Worm (Caenorhabditis elegans): ENCODE results near the gene trpa-1.

Gene trpa-1

ce11 chrIV:11914837-11915737, 50.8 kb downstream of the trpa-1 start, which contains the start of gene fat-6:
fat-6 (minus strand) TSS chrIV:11915687.
- TF ChIP-seq ets-4 (tag; optimal IDR thresholded peaks at IDR 0.05) (no peak), ceh-19 (GFP tag; optimal IDR thresholded peaks at IDR 0.05) (no peak), ttx-3 (tag; optimal IDR thresholded peaks at IDR 0.05) (no peak), C08G9.2 (tag; optimal IDR thresholded peaks at IDR 0.05) (no peak), elt-2 (tag; optimal IDR thresholded peaks at IDR 0.05) (peak; percentile 31)

DNA sequence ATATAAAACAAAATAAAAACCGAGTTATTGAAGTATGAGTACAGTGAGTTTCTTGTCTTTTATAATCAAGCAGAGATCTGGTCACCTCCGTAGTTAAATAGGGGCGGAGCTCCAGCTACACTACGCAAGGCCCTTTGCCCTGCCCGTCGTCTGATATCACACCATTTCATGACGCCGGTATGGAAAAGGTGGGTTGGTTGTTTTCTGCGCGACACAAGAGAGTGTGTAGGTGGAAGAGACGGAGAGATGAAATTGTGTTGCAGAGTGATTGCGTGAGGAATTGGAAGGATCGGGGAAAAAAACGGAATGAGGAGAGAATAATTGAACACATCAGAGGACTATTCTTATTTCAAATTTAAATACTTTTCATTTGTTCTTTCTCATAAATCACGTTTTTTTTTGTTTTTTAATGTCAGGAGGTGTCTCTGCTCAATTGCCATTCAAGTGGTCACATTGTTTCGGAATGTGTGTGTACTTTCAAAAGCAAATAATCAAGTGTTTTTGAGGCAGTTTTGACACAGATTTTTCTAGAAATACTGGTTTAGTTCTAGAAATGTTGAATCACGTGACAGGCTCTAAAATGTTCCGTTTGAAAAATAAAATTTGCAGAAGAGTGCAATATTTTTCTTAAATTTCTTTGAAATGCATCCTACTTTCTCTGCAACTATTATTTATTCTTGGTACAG, 51.6 kb downstream of the trpa-1 start, which contains the start of gene ZK822.9:
TSS of gene ZK822.9 (plus strand) at position 180 of the 686 bp plus-strand sequence.
- TF ChIP-seq hlh-30 (tag; optimal IDR thresholded peaks at IDR 0.05; ENCODE audit: insufficient read depth) (peak; percentile 35), dmd-4 (tag; optimal IDR thresholded peaks at IDR 0.05; ENCODE audit: borderline replicate concordance) (no peak)

DNA sequence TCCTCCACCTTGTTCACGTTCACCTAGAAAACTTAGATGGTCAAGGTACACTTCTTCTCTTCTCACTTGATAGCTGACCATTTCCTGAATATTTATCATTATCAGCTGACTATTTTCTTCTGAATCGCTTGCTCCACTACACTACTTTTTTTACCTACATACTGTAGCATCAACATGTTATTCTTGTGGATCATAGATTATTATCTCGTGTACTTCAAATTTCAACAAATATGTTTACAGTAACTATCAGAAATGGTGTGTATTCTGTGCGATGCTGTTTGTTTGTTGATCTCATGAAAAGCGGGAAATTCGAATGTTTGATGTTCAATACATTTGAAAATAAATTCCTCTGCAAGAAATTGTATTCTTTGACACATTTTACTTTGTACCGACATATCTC, 52.6 kb downstream of the trpa-1 start, which contains the start of gene ZK822.10:
TSS of gene ZK822.10 (plus strand) at position 231 of the 400 bp plus-strand sequence.
- TF ChIP-seq madf-2 (tag; optimal IDR thresholded peaks at IDR 0.05) (no peak), pha-4 (tag; optimal IDR thresholded peaks at IDR 0.05) (no peak), lim-6 (tag; optimal IDR thresholded peaks at IDR 0.05) (no peak), dve-1 (tag; optimal IDR thresholded peaks at IDR 0.05) (no peak), ahr-1 (tag; optimal IDR thresholded peaks at IDR 0.05) (no peak), unc-86 (tag; optimal IDR thresholded peaks at IDR 0.05) (no peak)

DNA sequence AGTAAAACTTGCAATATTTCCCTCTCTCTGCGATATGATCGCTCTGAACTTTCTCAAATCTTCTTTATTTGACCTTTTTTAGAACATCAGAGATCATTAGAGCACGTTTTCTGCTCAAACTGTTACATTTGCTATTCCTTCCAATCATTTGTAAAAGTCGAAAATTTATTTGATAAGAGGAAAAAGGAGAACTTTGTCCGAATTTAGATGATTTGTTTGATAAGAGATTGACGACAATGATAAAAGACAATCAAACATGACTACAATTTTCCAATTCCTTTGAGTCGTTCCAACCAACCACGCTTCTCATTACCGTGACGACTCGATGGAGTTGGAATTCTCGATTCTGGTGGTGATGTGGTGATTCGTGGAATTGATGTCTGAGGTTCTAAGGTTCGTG, 53.6 kb downstream of the trpa-1 start:
- peak; percentile 20 for TF ChIP-seq elt-2 (tag; optimal IDR thresholded peaks at IDR 0.05)
- no peak for TF ChIP-seq ref-2 (tag; optimal IDR thresholded peaks at IDR 0.05)

DNA sequence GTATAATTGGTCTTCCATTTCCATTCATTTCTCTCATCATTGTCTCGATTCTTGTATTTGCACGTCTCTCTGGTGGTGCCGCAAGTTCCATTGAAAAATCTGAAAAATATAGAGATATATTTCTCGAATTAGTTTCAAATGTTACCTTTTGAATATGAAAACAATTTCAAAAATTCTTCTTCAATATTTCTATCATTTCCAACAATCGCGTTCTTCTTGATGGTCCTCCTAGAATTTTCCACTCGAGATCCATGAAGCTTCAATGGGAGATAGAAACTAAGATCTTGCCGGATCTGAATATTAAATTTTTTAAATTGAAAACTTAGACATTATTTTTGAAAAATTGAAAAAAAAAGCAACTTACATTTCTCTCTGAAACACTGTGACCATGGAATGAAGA, 54.7 kb downstream of the trpa-1 start:
- TF ChIP-seq ceh-14 (tag; optimal IDR thresholded peaks at IDR 0.05) (no peak), pat-9 (tag; optimal IDR thresholded peaks at IDR 0.05) (no peak), ceh-48 (tag; optimal IDR thresholded peaks at IDR 0.05) (no peak), elt-4 (tag; optimal IDR thresholded peaks at IDR 0.05) (no peak), tbx-2 (tag; optimal IDR thresholded peaks at IDR 0.05) (no peak), elt-2 (tag; optimal IDR thresholded peaks at IDR 0.05) (no peak), zip-5 (tag; optimal IDR thresholded peaks at IDR 0.05) (no peak), sdc-2 (tag; optimal IDR thresholded peaks at IDR 0.05) (no peak), hlh-15 (tag; optimal IDR thresholded peaks at IDR 0.05) (no peak), C08G9.2 (tag; optimal IDR thresholded peaks at IDR 0.05) (no peak)

ce11 chrIV:11922011-11922410, 57.7 kb downstream of the trpa-1 start, which contains the start of gene ZK822.1:
ZK822.1 (minus strand) TSS chrIV:11922131.
- TF ChIP-seq ceh-6 (GFP tag; optimal IDR thresholded peaks at IDR 0.05) (no peak), tbx-2 (tag; optimal IDR thresholded peaks at IDR 0.05) (no peak), ceh-14 (tag; optimal IDR thresholded peaks at IDR 0.05) (no peak), Y22D7AL.16 (tag; optimal IDR thresholded peaks at IDR 0.05) (no peak), gmeb-2 (tag; optimal IDR thresholded peaks at IDR 0.05) (no peak), odd-2 (tag; optimal IDR thresholded peaks at IDR 0.05) (no peak), hlh-6 (tag; optimal IDR thresholded peaks at IDR 0.05) (no peak), ceh-45 (GFP tag; IDR thresholded peaks at IDR 0.05) (no peak), K02D7.2 (tag; optimal IDR thresholded peaks at IDR 0.05) (no peak), hlh-15 (tag; optimal IDR thresholded peaks at IDR 0.05) (no peak), sox-4 (tag; optimal IDR thresholded peaks at IDR 0.05) (no peak), dmd-4 (tag; optimal IDR thresholded peaks at IDR 0.05; ENCODE audit: borderline replicate concordance) (no peak), ref-2 (tag; optimal IDR thresholded peaks at IDR 0.05) (no peak), fax-1 (tag; optimal IDR thresholded peaks at IDR 0.05) (no peak), F13H6.1 (tag; optimal IDR thresholded peaks at IDR 0.05) (no peak), ceh-2 (tag; optimal IDR thresholded peaks at IDR 0.05) (no peak), pag-3 (tag; optimal IDR thresholded peaks at IDR 0.05; ENCODE audit: borderline replicate concordance) (no peak)

Data from whole organism, late embryonic.